Fruit fly (Drosophila melanogaster) whole organism, embryonic: ENCODE results near the gene CG17996.
A peak's percentile ranks its signal among the peaks of the same experiment; 100 is the strongest.

ENCODE experiments used
- Abd-B ChIP-seq: fragments of 200-800 bp; sonication (Bioruptor generic); optimal IDR thresholded peaks from 2 replicates; lab custom pipeline; 2018; ENCODE audit warnings: missing biosample characterization, mild to moderate bottlenecking, missing genetic modification characterization, moderate library complexity
- Adf1 ChIP-seq: fragments of 200-800 bp; sonication (Bioruptor generic); IDR thresholded peaks from 2 replicates; pipeline ENCODE4 v1.3.6; 2022; ENCODE audit warnings: missing biosample characterization, missing genetic modification characterization
- Bteb2 ChIP-seq: fragments of 200-800 bp; sonication (Bioruptor generic); optimal IDR thresholded peaks from 2 replicates; lab custom pipeline; 2016; ENCODE audit warnings: missing biosample characterization, missing genetic modification characterization
- CG1024 ChIP-seq: fragments of 200-800 bp; sonication (Bioruptor generic); IDR thresholded peaks from 2 replicates; pipeline ENCODE4 v1.3.6; 2022; ENCODE audit warnings: missing biosample characterization, missing genetic modification characterization
- CG10267 ChIP-seq: fragments of 200-800 bp; sonication (Bioruptor generic); optimal IDR thresholded peaks from 2 replicates; lab custom pipeline; 2018; ENCODE audit warnings: missing biosample characterization, mild to moderate bottlenecking, missing genetic modification characterization, moderate library complexity
- CG11085 ChIP-seq: fragments of 200-800 bp; sonication (Bioruptor generic); IDR thresholded peaks from 2 replicates; pipeline ENCODE4 v1.3.6; 2022; ENCODE audit warnings: missing biosample characterization, missing genetic modification characterization
- CG11398 ChIP-seq: fragments of 200-800 bp; sonication (Bioruptor generic); optimal IDR thresholded peaks from 2 replicates; lab custom pipeline; 2016; ENCODE audit warnings: missing biosample characterization, missing genetic modification characterization
- CG11723 ChIP-seq: fragments of 200-800 bp; sonication (Bioruptor generic); optimal IDR thresholded peaks from 2 replicates; lab custom pipeline; 2017; ENCODE audit warnings: missing biosample characterization, mild to moderate bottlenecking, missing genetic modification characterization
- CG12219 ChIP-seq: fragments of 200-800 bp; sonication (Bioruptor generic); optimal IDR thresholded peaks from 3 replicates; lab custom pipeline; 2018; ENCODE audit warnings: missing biosample characterization, mild to moderate bottlenecking, missing genetic modification characterization
- CG12236 ChIP-seq: fragments of 200-800 bp; sonication (Bioruptor generic); optimal IDR thresholded peaks from 2 replicates; lab custom pipeline; 2016; ENCODE audit warnings: missing biosample characterization, missing genetic modification characterization
- CG12942 ChIP-seq: fragments of 200-800 bp; sonication (Bioruptor generic); optimal IDR thresholded peaks from 3 replicates; lab custom pipeline; 2016; ENCODE audit warnings: missing biosample characterization, missing genetic modification characterization
- CG2202 ChIP-seq: fragments of 200-800 bp; sonication (Bioruptor generic); optimal IDR thresholded peaks from 2 replicates; lab custom pipeline; 2018; ENCODE audit warnings: missing biosample characterization, mild to moderate bottlenecking, missing genetic modification characterization
- CG2889 ChIP-seq: fragments of 200-800 bp; sonication (Bioruptor generic); IDR thresholded peaks from 3 replicates; pipeline ENCODE4 v1.3.6; 2022; ENCODE audit warnings: missing biosample characterization, missing genetic modification characterization
- CG6683 ChIP-seq: fragments of 200-800 bp; sonication (Bioruptor generic); optimal IDR thresholded peaks from 2 replicates; lab custom pipeline; 2017; ENCODE audit warnings: missing biosample characterization, mild to moderate bottlenecking, missing genetic modification characterization, missing genetic modification reagents
- CG6813 ChIP-seq: fragments of 200-800 bp; sonication (Bioruptor generic); optimal IDR thresholded peaks from 2 replicates; lab custom pipeline; 2017; ENCODE audit warnings: missing biosample characterization, missing genetic modification characterization, mild to moderate bottlenecking, moderate library complexity, missing genetic modification reagents
- CG7556 ChIP-seq: fragments of 200-800 bp; sonication (Bioruptor generic); optimal IDR thresholded peaks from 2 replicates; lab custom pipeline; 2017; ENCODE audit warnings: missing biosample characterization, mild to moderate bottlenecking, missing genetic modification characterization
- CG8944 ChIP-seq: fragments of 200-800 bp; sonication (Bioruptor generic); optimal IDR thresholded peaks from 3 replicates; lab custom pipeline; 2016; ENCODE audit warnings: missing biosample characterization, missing genetic modification characterization
- CG9215 ChIP-seq: fragments of 200-800 bp; sonication (Bioruptor generic); IDR thresholded peaks from 2 replicates; pipeline ENCODE4 v1.3.6; 2022; ENCODE audit warnings: missing biosample characterization, missing genetic modification characterization
- CkIIα-i1 ChIP-seq: fragments of 200-800 bp; sonication (Bioruptor generic); IDR thresholded peaks from 2 replicates; pipeline ENCODE4 v1.3.6; 2022; ENCODE audit warnings: missing biosample characterization, missing genetic modification characterization
- CrebB ChIP-seq: fragments of 200-800 bp; sonication (Bioruptor generic); optimal IDR thresholded peaks from 3 replicates; lab custom pipeline; 2018; ENCODE audit warnings: missing biosample characterization, mild to moderate bottlenecking, missing genetic modification characterization
- Dad ChIP-seq: fragments of 200-800 bp; sonication (Bioruptor generic); optimal IDR thresholded peaks from 3 replicates; lab custom pipeline; 2016; ENCODE audit warnings: missing biosample characterization, missing genetic modification characterization
- Dbx ChIP-seq: fragments of 200-800 bp; sonication (Bioruptor generic); IDR thresholded peaks from 3 replicates; pipeline ENCODE4 v1.3.6; 2022; ENCODE audit warnings: missing biosample characterization, missing genetic modification characterization
- Dek ChIP-seq: fragments of 200-800 bp; sonication (Bioruptor generic); optimal IDR thresholded peaks from 3 replicates; lab custom pipeline; 2019; ENCODE audit warnings: missing biosample characterization, mild to moderate bottlenecking, missing genetic modification characterization, moderate library complexity
- Dp ChIP-seq: fragments of 200-800 bp; sonication (Bioruptor generic); optimal IDR thresholded peaks from 2 replicates; lab custom pipeline; 2018; ENCODE audit warnings: missing biosample characterization, mild to moderate bottlenecking, missing genetic modification characterization, moderate library complexity
- E2f2 ChIP-seq: fragments of 200-800 bp; sonication (Bioruptor generic); IDR thresholded peaks from 2 replicates; pipeline ENCODE4 v1.3.6; 2022; ENCODE audit warnings: missing biosample characterization, missing genetic modification characterization
- HLH54F ChIP-seq: fragments of 200-800 bp; sonication (Bioruptor generic); optimal IDR thresholded peaks from 3 replicates; lab custom pipeline; 2016; ENCODE audit warnings: missing biosample characterization, missing genetic modification characterization
- MTF-1 ChIP-seq: fragments of 200-800 bp; sonication (Bioruptor generic); optimal IDR thresholded peaks from 2 replicates; lab custom pipeline; 2018; ENCODE audit warnings: missing biosample characterization, mild to moderate bottlenecking, missing genetic modification characterization, borderline replicate concordance
- Mad ChIP-seq: fragments of 200-800 bp; sonication (Bioruptor generic); optimal IDR thresholded peaks from 2 replicates; lab custom pipeline; 2016; ENCODE audit warnings: missing biosample characterization, missing genetic modification characterization
- Max ChIP-seq: fragments of 200-800 bp; sonication (Bioruptor generic); optimal IDR thresholded peaks from 2 replicates; lab custom pipeline; 2016; ENCODE audit warnings: missing biosample characterization, mild to moderate bottlenecking, missing genetic modification characterization
- Med ChIP-seq: fragments of 200-800 bp; sonication (Bioruptor generic); peaks from one replicate; lab custom pipeline; 2016; ENCODE audit warnings: missing biosample characterization, missing genetic modification characterization, mild to moderate bottlenecking, inconsistent platforms, moderate library complexity
- Neu2 ChIP-seq: fragments of 200-800 bp; sonication (Bioruptor generic); optimal IDR thresholded peaks from 3 replicates; lab custom pipeline; 2016; ENCODE audit warnings: missing biosample characterization, missing genetic modification characterization, borderline replicate concordance
- TFAM ChIP-seq: fragments of 200-800 bp; sonication (Bioruptor generic); optimal IDR thresholded peaks from 2 replicates; lab custom pipeline; 2017; ENCODE audit warnings: missing biosample characterization, missing genetic modification characterization, inconsistent platforms
- amos ChIP-seq: fragments of 200-800 bp; sonication (Bioruptor generic); IDR thresholded peaks from 2 replicates; pipeline ENCODE4 v1.3.6; 2022; ENCODE audit warnings: missing biosample characterization, missing genetic modification characterization; ENCODE audit not compliant: partially characterized antibody
- cg ChIP-seq: fragments of 200-800 bp; sonication (Bioruptor generic); optimal IDR thresholded peaks from 3 replicates; lab custom pipeline; 2019; ENCODE audit warnings: missing biosample characterization, mild to moderate bottlenecking, missing genetic modification characterization, moderate library complexity
- chm ChIP-seq: fragments of 200-800 bp; sonication (Bioruptor generic); IDR thresholded peaks from 2 replicates; pipeline ENCODE4 v1.3.6; 2022; ENCODE audit warnings: missing biosample characterization, missing genetic modification characterization
- fu2 ChIP-seq: fragments of 200-800 bp; sonication (Bioruptor generic); optimal IDR thresholded peaks from 2 replicates; lab custom pipeline; 2016; ENCODE audit warnings: missing biosample characterization, missing genetic modification characterization
- gem ChIP-seq: fragments of 200-800 bp; sonication (Bioruptor generic); optimal IDR thresholded peaks from 2 replicates; lab custom pipeline; 2019; ENCODE audit warnings: missing biosample characterization, mild to moderate bottlenecking, missing genetic modification characterization, moderate library complexity
- hb ChIP-seq: fragments of 200-800 bp; sonication (Bioruptor generic); IDR thresholded peaks from 3 replicates; pipeline ENCODE4 v1.3.6; 2022; ENCODE audit warnings: missing biosample characterization, missing genetic modification characterization; ENCODE audit not compliant: partially characterized antibody
- kay ChIP-seq: fragments of 200-800 bp; sonication (Bioruptor generic); optimal IDR thresholded peaks from 2 replicates; lab custom pipeline; 2016; ENCODE audit warnings: missing biosample characterization, missing genetic modification characterization
- knrl ChIP-seq: fragments of 200-800 bp; sonication (Bioruptor generic); IDR thresholded peaks from 3 replicates; pipeline ENCODE4 v1.3.6; 2022; ENCODE audit warnings: missing biosample characterization, missing genetic modification characterization; ENCODE audit not compliant: partially characterized antibody
- lbe ChIP-seq: fragments of 200-800 bp; sonication (Bioruptor generic); optimal IDR thresholded peaks from 2 replicates; lab custom pipeline; 2016; ENCODE audit warnings: missing biosample characterization, mild to moderate bottlenecking, missing genetic modification characterization
- pnt ChIP-seq: fragments of 200-800 bp; sonication (Bioruptor generic); optimal IDR thresholded peaks from 3 replicates; lab custom pipeline; 2016; ENCODE audit warnings: missing biosample characterization, missing genetic modification characterization
- sc ChIP-seq, 3 experiments: fragments of >200 bp in 2 of 3; fragments of 200-800 bp in 1 of 3; sonication (Bioruptor generic) in 1 of 3; optimal IDR thresholded peaks; 2 replicates in 2 of 3; 3 replicates in 1 of 3; lab custom pipeline; 2017; ENCODE audit warnings: mild to moderate bottlenecking in 1 of 3, missing biosample characterization in 1 of 3, missing genetic modification characterization in 1 of 3, missing genetic modification reagents in 1 of 3
- sd ChIP-seq: fragments of 200-800 bp; sonication (Bioruptor generic); optimal IDR thresholded peaks from 3 replicates; lab custom pipeline; 2018; ENCODE audit warnings: missing biosample characterization, mild to moderate bottlenecking, missing genetic modification characterization, moderate library complexity
- sim ChIP-seq: fragments of 200-800 bp; sonication (Bioruptor generic); IDR thresholded peaks from 2 replicates; pipeline ENCODE4 v1.3.6; 2022; ENCODE audit warnings: missing biosample characterization, missing genetic modification characterization
- slou ChIP-seq: fragments of 200-800 bp; sonication (Bioruptor generic); optimal IDR thresholded peaks from 3 replicates; lab custom pipeline; 2016; ENCODE audit warnings: missing biosample characterization, missing genetic modification characterization
- so ChIP-seq: fragments of 200-800 bp; sonication (Bioruptor generic); IDR thresholded peaks from 3 replicates; pipeline ENCODE4 v1.3.6; 2022; ENCODE audit warnings: missing biosample characterization, missing genetic modification characterization
- sob ChIP-seq: fragments of 200-800 bp; sonication (Bioruptor generic); IDR thresholded peaks from 2 replicates; pipeline ENCODE4 v1.3.6; 2022; ENCODE audit warnings: missing biosample characterization, missing genetic modification characterization
- stc ChIP-seq: fragments of 200-800 bp; sonication (Bioruptor generic); IDR thresholded peaks from 2 replicates; pipeline ENCODE4 v1.3.6; 2022; ENCODE audit warnings: missing biosample characterization, missing genetic modification characterization
- zen2 ChIP-seq: fragments of 200-800 bp; sonication (Bioruptor generic); IDR thresholded peaks from 3 replicates; pipeline ENCODE4 v1.3.6; 2022; ENCODE audit warnings: missing biosample characterization, missing genetic modification characterization; ENCODE audit not compliant: partially characterized antibody
- zf30C ChIP-seq: fragments of 200-800 bp; sonication (Bioruptor generic); optimal IDR thresholded peaks from 3 replicates; lab custom pipeline; 2018; ENCODE audit warnings: missing biosample characterization, mild to moderate bottlenecking, missing genetic modification characterization

Gene CG17996

DNA sequence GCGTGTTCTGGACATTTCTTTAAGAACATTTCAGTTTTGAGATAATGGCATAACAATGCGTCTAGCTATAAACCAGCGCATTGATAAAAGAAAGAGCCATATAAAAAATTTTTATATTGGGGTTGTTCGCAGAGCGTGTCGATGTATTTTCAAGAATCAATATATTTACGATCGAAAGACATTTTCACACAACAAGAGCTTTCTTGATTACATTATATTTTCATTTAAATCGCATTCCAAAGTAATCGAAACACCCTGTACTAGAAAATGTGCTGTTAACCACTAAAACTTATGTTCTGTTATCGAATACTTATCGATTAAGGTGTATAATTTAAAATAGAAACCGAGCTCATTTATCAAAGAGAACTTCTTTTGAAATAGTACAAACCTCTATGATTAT, 27.1 kb downstream of the CG17996 start (continued):
- TF ChIP-seq Dp (GFP tag; lab: Kevin White, UChicago): peak; percentile 74
- TF ChIP-seq hb: no peak
- peak; percentile 70 for TF ChIP-seq gem (tag; lab: Kevin White, UChicago)
- peak; percentile 28 for TF ChIP-seq Bteb2
- TF ChIP-seq MTF-1 (GFP tag; lab: Kevin White, UChicago): no peak
- no peak for TF ChIP-seq CkIIα-i1 (GFP tag; lab: Robert Waterston, UW)
- no peak for TF ChIP-seq CG10267
- TF ChIP-seq CG8944: no peak
- TF ChIP-seq zf30C (GFP tag; lab: Kevin White, UChicago): no peak
- no peak for TF ChIP-seq CG6813
- peak; percentile 18 for TF ChIP-seq slou
- peak; percentile 38 for TF ChIP-seq CrebB (tag; lab: Kevin White, UChicago)
- TF ChIP-seq TFAM: no peak
- peak; percentile 48 for TF ChIP-seq HLH54F
- TF ChIP-seq CG2889 (GFP tag; lab: Robert Waterston, UW): no peak
- no peak for TF ChIP-seq so (GFP tag; lab: Robert Waterston, UW)
- no peak for TF ChIP-seq knrl
- TF ChIP-seq sd (tag; lab: Kevin White, UChicago): peak; percentile 84
- TF ChIP-seq CG12236 (GFP tag; lab: Kevin White, UChicago): peak; percentile 14
- TF ChIP-seq fu2 (GFP tag; lab: Kevin White, UChicago): peak; percentile 30
- TF ChIP-seq lbe (GFP tag; lab: Kevin White, UChicago): no peak
- no peak for TF ChIP-seq CG2202 (tag; lab: Kevin White, UChicago)
- no peak for TF ChIP-seq sim (GFP tag; lab: Robert Waterston, UW)
- peak; percentile 3 for TF ChIP-seq CG12219 (GFP tag; lab: Kevin White, UChicago)
- no peak for TF ChIP-seq sc (optimal IDR thresholded peaks at IDR 0.05; lab: Kevin White, UChicago)
- TF ChIP-seq sc (GFP tag; optimal IDR thresholded peaks at IDR 0.05; lab: Kevin White, UChicago): no peak
- no peak for TF ChIP-seq CG12942 (GFP tag; lab: Kevin White, UChicago)
- TF ChIP-seq zen2 (GFP tag; lab: Robert Waterston, UW): no peak
- TF ChIP-seq stc: no peak
- no peak for TF ChIP-seq CG11085
- TF ChIP-seq Adf1: no peak
- no peak for TF ChIP-seq CG11723 (GFP tag; lab: Kevin White, UChicago)
- peak; percentile 7 for TF ChIP-seq kay
- TF ChIP-seq Dek (tag; lab: Kevin White, UChicago): peak; percentile 42
- TF ChIP-seq sob (GFP tag; lab: Robert Waterston, UW): peak; percentile 55; the same call in 1 of the 2 replicates
- no peak for TF ChIP-seq amos
- TF ChIP-seq pnt (GFP tag; lab: Kevin White, UChicago): no peak
- TF ChIP-seq Neu2 (GFP tag; lab: Kevin White, UChicago): peak; percentile 74
- TF ChIP-seq CG6683 (GFP tag; lab: Kevin White, UChicago): no peak
- TF ChIP-seq Abd-B: no peak
- peak; percentile 91 for TF ChIP-seq Med (GFP tag; lab: Kevin White, UChicago)
- peak; percentile 40 for TF ChIP-seq Dad (GFP tag; lab: Kevin White, UChicago)
- peak; percentile 36 for TF ChIP-seq Max (GFP tag; lab: Kevin White, UChicago)
- peak; percentile 83 for TF ChIP-seq E2f2 (GFP tag; lab: Robert Waterston, UW)
- TF ChIP-seq CG1024 (GFP tag; lab: Robert Waterston, UW): no peak
- peak; percentile 19 for TF ChIP-seq CG7556
- no peak for TF ChIP-seq CG9215 (GFP tag; lab: Robert Waterston, UW)
- peak; percentile 49; the same call in 1 of the 3 replicates for TF ChIP-seq Dbx (GFP tag; lab: Robert Waterston, UW)
- no peak for TF ChIP-seq Mad (GFP tag; lab: Kevin White, UChicago)
- no peak for TF ChIP-seq cg (GFP tag; lab: Kevin White, UChicago)
- TF ChIP-seq chm: no peak
- TF ChIP-seq CG11398 (GFP tag; lab: Kevin White, UChicago): no peak
